Fruit fly (Drosophila melanogaster) whole organism, prepupa: ENCODE data around the gene CG3868.

Experiments
- Blimp-1 ChIP-seq: fragments of 200-800 bp; sonication (Bioruptor generic); optimal IDR thresholded peaks from 3 replicates; lab custom pipeline; 2017; ENCODE audit warnings: missing biosample characterization, missing genetic modification characterization, mild to moderate bottlenecking, moderate library complexity, missing genetic modification reagents
- Gug ChIP-seq: fragments of 200-800 bp; sonication (Bioruptor generic); IDR thresholded peaks from 2 replicates; pipeline ENCODE4 v1.3.6; 2022; ENCODE audit warnings: missing biosample characterization, missing genetic modification characterization
- Hr39 ChIP-seq: fragments of 200-800 bp; sonication (Bioruptor generic); optimal IDR thresholded peaks from 2 replicates; lab custom pipeline; 2016; ENCODE audit warnings: missing biosample characterization, missing genetic modification characterization
- fd85E ChIP-seq: fragments of 200-800 bp; sonication (Bioruptor generic); optimal IDR thresholded peaks from 3 replicates; lab custom pipeline; 2016; ENCODE audit warnings: missing biosample characterization, missing genetic modification characterization

DNA sequence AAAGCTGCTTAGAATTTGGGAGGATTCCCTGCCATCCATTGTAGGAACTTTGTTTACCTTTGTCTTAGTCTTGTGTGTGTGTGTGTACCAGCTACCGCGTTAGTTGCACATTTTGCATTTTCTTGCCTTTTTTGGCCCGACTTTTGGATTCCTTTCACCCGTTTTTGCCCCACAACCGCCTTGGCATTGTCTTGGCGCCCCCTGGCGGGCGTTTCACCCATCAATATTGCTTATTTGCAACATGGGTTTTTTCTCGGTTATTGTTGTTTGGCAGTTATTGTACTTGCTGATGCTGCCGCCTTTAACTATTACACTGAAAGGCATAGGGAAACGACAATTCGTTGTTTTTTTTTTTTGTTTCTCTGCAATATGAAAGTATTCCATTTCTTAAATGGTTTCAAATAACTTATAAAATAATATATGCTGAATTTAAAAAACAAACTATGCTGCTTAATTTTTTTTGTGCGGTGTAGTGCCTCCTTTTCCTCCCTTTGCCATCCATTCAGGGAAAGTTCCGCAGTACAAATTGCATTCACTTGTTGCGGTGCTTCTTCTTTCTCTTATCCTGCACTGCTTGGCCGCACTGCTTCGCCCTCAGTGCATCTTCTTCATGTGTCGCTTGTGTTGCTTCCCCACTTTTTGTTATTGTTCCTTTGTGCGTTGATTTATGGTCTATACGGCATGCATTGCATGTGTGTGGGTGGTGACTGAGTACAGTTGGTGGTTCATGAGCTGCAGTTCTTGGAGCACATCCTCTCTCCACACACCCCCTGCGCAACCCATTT lies 45.8 kb downstream of the CG3868 start:
- TF ChIP-seq Blimp-1 (GFP tag; lab: Kevin White, UChicago) (no peak), fd85E (no peak), Hr39 (GFP tag; lab: Kevin White, UChicago) (no peak), Gug (no peak)
